Worm (Caenorhabditis elegans): Measurements from ENCODE around the gene T22D1.17.
A peak's percentile ranks its signal among the peaks of the same experiment; 100 is the strongest.

T22D1.17 gene

DNA sequence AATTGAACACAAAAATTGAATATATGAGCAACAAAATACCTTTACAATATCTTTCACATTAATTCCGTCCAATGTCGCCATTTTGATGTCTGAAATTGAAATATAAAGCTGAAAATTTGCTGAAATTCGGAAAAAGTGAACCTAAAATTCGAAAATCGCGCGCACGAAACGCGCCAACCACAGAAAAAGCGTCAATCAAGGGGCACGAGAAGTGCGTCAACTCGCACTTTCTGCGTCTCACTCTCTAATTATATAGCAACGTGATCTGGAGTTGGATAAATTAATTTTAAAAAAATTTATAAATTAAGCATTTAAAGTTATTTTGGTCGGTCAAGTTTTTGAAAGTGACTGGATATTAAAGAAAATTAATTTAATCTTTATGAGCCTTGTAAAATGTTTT lies 13.5 kb downstream of the T22D1.17 start, which contains the start of gene ruvb-2:
ruvb-2 (minus strand) TSS at position 89 of the 400 bp plus-strand sequence.
- TF ChIP-seq nfya-1 (tag; optimal IDR thresholded peaks at IDR 0.05) (peak; percentile 62), ceh-2 (tag; optimal IDR thresholded peaks at IDR 0.05) (no peak), ttx-3 (tag; optimal IDR thresholded peaks at IDR 0.05) (peak; percentile 2), unc-42 (tag; optimal IDR thresholded peaks at IDR 0.05) (peak; percentile 77), pax-1 (tag; optimal IDR thresholded peaks at IDR 0.05) (no peak), hlh-15 (tag; optimal IDR thresholded peaks at IDR 0.05) (no peak), ceh-18 (tag; optimal IDR thresholded peaks at IDR 0.05) (peak; percentile 12), hlh-30 (tag; optimal IDR thresholded peaks at IDR 0.05; ENCODE audit: insufficient read depth) (peak; percentile 48), ceh-31 (tag; optimal IDR thresholded peaks at IDR 0.05) (peak; percentile 48), ceh-34 (tag; optimal IDR thresholded peaks at IDR 0.05) (peak; percentile 38), hlh-8 (tag; optimal IDR thresholded peaks at IDR 0.05) (no peak)

DNA sequence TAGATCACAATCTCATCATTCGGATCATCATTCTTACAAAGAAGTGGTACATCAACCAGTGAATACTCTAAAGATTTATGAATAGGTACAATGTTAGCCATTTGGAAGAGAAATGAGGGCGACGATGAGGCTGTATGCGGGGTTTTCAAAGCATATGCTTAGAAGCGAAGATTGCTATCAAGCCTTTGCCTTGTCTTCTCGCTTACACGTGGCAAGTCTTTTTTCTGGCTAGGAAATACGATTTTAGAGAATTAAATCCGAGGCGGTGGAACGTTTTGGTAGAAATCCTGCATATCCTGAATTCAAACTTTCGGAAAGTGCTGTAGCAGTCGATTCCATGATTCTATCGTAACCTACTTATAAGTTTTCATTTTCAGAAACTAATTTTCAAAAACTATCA lies 14.3 kb downstream of the T22D1.17 start, which contains the start of gene T22D1.18:
T22D1.18 (minus strand) TSS at position 101 of the 400 bp plus-strand sequence.
- TF ChIP-seq nhr-232 (tag; optimal IDR thresholded peaks at IDR 0.05) (no peak), elt-4 (tag; optimal IDR thresholded peaks at IDR 0.05) (no peak), ceh-19 (GFP tag; optimal IDR thresholded peaks at IDR 0.05) (no peak), npax-4 (tag; optimal IDR thresholded peaks at IDR 0.05) (no peak), K09A11.1 (tag; optimal IDR thresholded peaks at IDR 0.05; ENCODE audit: insufficient read depth) (no peak), pha-4 (tag; optimal IDR thresholded peaks at IDR 0.05) (no peak), zip-5 (tag; optimal IDR thresholded peaks at IDR 0.05) (no peak), ceh-34 (tag; optimal IDR thresholded peaks at IDR 0.05) (no peak)

DNA sequence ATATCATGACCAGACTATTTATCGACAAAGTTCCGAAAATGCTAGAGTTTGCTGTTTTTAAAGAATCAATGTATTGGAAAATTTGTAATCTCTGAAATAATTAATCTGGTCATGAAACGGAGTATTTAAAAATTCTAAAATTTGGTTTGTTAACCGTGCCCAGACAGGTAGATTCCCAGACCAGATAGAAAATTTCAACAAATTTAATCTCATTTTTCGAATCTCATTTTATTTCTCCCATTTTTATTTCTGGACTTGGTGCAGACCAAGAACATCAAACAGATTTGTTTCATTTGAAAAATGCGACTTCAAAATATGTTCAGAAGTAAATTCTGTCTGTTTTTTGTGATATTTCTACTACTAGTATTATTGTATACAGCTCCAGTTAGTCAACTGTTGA lies 17.3 kb downstream of the T22D1.17 start, which contains the start of gene T22D1.1:
T22D1.1 (plus strand) TSS at position 301 of the 400 bp plus-strand sequence.
- no peak for TF ChIP-seq hlh-6 (tag; optimal IDR thresholded peaks at IDR 0.05)
- no peak for TF ChIP-seq nfya-1 (tag; optimal IDR thresholded peaks at IDR 0.05)
- no peak for TF ChIP-seq fkh-6 (tag; optimal IDR thresholded peaks at IDR 0.05)
- TF ChIP-seq pax-1 (tag; optimal IDR thresholded peaks at IDR 0.05), result no peak
- no peak for TF ChIP-seq nhr-11 (tag; optimal IDR thresholded peaks at IDR 0.05)
- TF ChIP-seq sox-4 (tag; optimal IDR thresholded peaks at IDR 0.05), result no peak
- TF ChIP-seq zip-5 (tag; optimal IDR thresholded peaks at IDR 0.05), result no peak
- no peak for TF ChIP-seq pha-2 (tag; optimal IDR thresholded peaks at IDR 0.05)
- TF ChIP-seq lim-6 (tag; optimal IDR thresholded peaks at IDR 0.05), result no peak
- TF ChIP-seq elt-4 (tag; optimal IDR thresholded peaks at IDR 0.05), result no peak
- TF ChIP-seq pqm-1 (tag; optimal IDR thresholded peaks at IDR 0.05), result no peak
- TF ChIP-seq ahr-1 (tag; optimal IDR thresholded peaks at IDR 0.05), result no peak
- no peak for TF ChIP-seq odd-2 (tag; optimal IDR thresholded peaks at IDR 0.05)
- no peak for TF ChIP-seq T23F11.4 (GFP tag; optimal IDR thresholded peaks at IDR 0.05)

DNA sequence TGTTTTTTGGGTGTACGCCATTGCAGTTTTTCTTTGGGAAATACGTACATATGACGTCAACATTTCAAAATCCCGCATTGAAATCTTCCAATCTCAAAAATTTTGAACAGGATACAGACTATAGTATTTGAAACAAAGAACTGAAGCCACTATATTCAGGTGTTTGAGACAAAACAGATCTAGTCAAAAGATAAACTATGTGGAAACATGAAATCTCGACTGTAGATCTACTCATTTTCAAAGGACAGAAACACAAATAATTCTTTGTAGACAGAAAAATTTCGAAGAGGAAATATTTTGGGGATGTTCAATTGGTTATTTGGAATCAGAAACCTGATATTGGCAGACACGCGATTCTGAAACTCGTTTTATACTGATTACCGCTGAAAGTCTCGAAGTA lies 19.7 kb downstream of the T22D1.17 start:
- TF ChIP-seq dve-1 (tag; optimal IDR thresholded peaks at IDR 0.05) (no peak), syd-9 (tag; optimal IDR thresholded peaks at IDR 0.05) (no peak), nhr-232 (tag; optimal IDR thresholded peaks at IDR 0.05) (no peak), sox-4 (tag; optimal IDR thresholded peaks at IDR 0.05) (no peak), ttx-3 (tag; optimal IDR thresholded peaks at IDR 0.05) (no peak), ama-1 (optimal IDR thresholded peaks at IDR 0.05) (no peak), C38D4.7 (GFP tag; optimal IDR thresholded peaks at IDR 0.05) (no peak), K02D7.2 (tag; optimal IDR thresholded peaks at IDR 0.05) (no peak), hlh-15 (tag; optimal IDR thresholded peaks at IDR 0.05) (no peak), pros-1 (tag; optimal IDR thresholded peaks at IDR 0.05) (no peak), pha-2 (tag; optimal IDR thresholded peaks at IDR 0.05) (no peak), Y22D7AL.16 (tag; optimal IDR thresholded peaks at IDR 0.05) (no peak), nhr-11 (tag; optimal IDR thresholded peaks at IDR 0.05) (no peak), ceh-9 (tag; optimal IDR thresholded peaks at IDR 0.05) (no peak), sdc-2 (tag; optimal IDR thresholded peaks at IDR 0.05) (no peak), unc-86 (tag; optimal IDR thresholded peaks at IDR 0.05) (no peak), K09A11.1 (tag; optimal IDR thresholded peaks at IDR 0.05; ENCODE audit: insufficient read depth) (no peak)

Data from whole organism, late embryonic.